Worm (Caenorhabditis elegans): ENCODE data around the gene mrt-2.

Gene mrt-2

DNA sequence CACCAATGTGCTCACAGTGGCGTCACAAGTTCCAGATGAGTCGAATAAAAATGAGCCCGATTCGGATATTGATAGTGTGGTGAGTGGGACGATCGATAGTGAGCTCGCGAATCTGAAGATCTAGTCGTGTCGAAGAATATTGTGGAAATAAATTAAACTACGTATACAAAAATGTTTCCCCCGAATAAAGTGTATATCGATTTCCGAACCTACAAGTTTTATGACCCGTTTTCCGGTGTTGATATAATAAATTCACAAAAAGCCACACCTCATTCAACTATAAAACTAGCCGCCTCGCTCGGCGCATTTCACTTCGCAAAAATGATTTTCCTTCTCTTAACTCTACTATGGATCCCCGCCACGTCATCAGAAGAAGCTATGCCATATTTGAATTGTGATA lies 46.6 kb upstream of the mrt-2 start, which contains the start of gene pqn-84:
Gene pqn-84 (plus strand): TSS at position 301 of the 400 bp plus-strand sequence.
- TF ChIP-seq ceh-16 (tag; optimal IDR thresholded peaks at IDR 0.05) (no peak), mdl-1 (tag; optimal IDR thresholded peaks at IDR 0.05) (no peak), ztf-4 (tag; optimal IDR thresholded peaks at IDR 0.05) (no peak), ceh-82 (tag; optimal IDR thresholded peaks at IDR 0.05) (no peak), nhr-25 (tag; optimal IDR thresholded peaks at IDR 0.05) (no peak), nhr-237 (tag; optimal IDR thresholded peaks at IDR 0.05) (no peak), zag-1 (tag; optimal IDR thresholded peaks at IDR 0.05) (no peak), aly-2 (tag; optimal IDR thresholded peaks at IDR 0.05) (no peak), hmg-11 (tag; optimal IDR thresholded peaks at IDR 0.05) (no peak), daf-12 (tag; optimal IDR thresholded peaks at IDR 0.05) (no peak), nhr-76 (tag; optimal IDR thresholded peaks at IDR 0.05) (no peak), nhr-23 (tag; optimal IDR thresholded peaks at IDR 0.05) (no peak)

DNA sequence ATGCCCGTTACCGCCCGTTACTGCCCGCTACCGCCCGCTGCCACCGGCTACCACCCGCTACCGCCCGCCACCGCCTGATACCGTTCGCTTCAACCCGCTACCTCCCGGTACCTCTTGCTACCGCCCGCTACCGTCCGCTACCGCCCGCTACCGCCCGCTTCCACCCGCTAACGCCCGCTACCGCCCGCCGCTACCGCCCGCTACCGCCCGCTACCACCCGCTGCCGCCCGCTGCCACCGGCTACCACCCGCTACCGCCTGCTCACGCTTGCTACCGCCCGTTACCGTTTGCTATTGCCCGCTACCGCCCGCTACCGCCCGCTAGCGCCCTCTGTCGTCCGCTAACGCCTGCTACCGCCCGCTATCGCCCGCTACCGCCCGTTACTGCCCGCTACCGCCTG lies 44.7 kb upstream of the mrt-2 start:
- TF ChIP-seq elt-3 (tag; optimal IDR thresholded peaks at IDR 0.05) (no peak), egl-27 (tag; optimal IDR thresholded peaks at IDR 0.05) (no peak), ceh-16 (tag; optimal IDR thresholded peaks at IDR 0.05) (no peak), ztf-4 (tag; optimal IDR thresholded peaks at IDR 0.05) (no peak), tbx-2 (tag; optimal IDR thresholded peaks at IDR 0.05) (no peak), nhr-12 (tag; optimal IDR thresholded peaks at IDR 0.05) (no peak), ZK546.5 (tag; optimal IDR thresholded peaks at IDR 0.05) (no peak), pqm-1 (tag; optimal IDR thresholded peaks at IDR 0.05) (no peak), skn-1 (tag; optimal IDR thresholded peaks at IDR 0.05) (no peak), nhr-76 (tag; optimal IDR thresholded peaks at IDR 0.05) (no peak), pha-4 (tag; optimal IDR thresholded peaks at IDR 0.05) (no peak), ceh-82 (tag; optimal IDR thresholded peaks at IDR 0.05) (no peak), ztf-11 (tag; optimal IDR thresholded peaks at IDR 0.05) (no peak), jun-1 (tag; optimal IDR thresholded peaks at IDR 0.05) (no peak), nhr-67 (tag; optimal IDR thresholded peaks at IDR 0.05) (no peak), sea-2 (GFP tag; optimal IDR thresholded peaks at IDR 0.05) (no peak), fos-1 (tag; optimal IDR thresholded peaks at IDR 0.05) (no peak), snpc-4 (tag; optimal IDR thresholded peaks at IDR 0.05) (no peak), lin-39 (tag; optimal IDR thresholded peaks at IDR 0.05) (no peak), R02D3.7 (tag; optimal IDR thresholded peaks at IDR 0.05) (no peak)

DNA sequence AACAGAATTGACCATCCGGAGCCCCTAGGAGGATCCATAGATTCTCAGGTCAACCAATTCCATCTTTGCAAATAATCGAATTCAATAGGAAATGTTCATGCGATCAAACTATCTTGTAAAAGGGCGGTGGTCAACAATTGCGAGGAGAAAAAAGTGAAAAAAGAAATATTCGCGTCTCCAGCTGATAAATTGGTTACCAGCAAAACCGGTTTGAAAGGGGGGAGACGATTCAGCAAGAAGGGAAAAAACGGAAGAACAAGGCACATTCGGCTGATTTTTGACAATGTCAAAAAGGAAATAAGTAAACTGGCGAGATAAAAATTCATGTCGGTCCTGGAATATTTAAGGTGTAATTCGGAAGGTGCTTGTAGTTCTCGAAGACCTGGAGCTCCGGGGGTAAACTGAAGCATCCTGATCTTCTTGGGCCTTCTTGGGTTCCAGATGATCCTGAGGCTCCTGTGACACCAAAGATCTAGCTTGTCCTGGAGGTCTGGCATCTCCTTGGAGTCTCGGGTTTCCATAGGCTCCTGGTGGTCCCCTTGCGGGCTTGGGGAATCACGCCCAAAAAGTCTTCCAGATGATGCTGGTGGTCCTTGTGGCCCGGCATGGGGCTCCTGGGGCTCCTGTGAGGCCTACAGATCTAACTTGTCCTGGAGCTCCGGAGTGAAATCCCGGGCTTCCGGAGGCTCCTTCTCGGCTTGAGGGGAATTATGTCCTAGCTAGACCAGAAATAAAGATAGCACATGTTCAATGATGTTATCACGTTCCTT lies 43.4 kb upstream of the mrt-2 start:
- no peak for TF ChIP-seq ceh-9 (tag; optimal IDR thresholded peaks at IDR 0.05)
- TF ChIP-seq elt-1 (tag; optimal IDR thresholded peaks at IDR 0.05), result no peak
- TF ChIP-seq aly-2 (tag; optimal IDR thresholded peaks at IDR 0.05), result no peak
- no peak for TF ChIP-seq mdl-1 (tag; optimal IDR thresholded peaks at IDR 0.05)
- TF ChIP-seq nhr-237 (tag; optimal IDR thresholded peaks at IDR 0.05), result no peak
- TF ChIP-seq mml-1 (tag; optimal IDR thresholded peaks at IDR 0.05), result no peak
- no peak for TF ChIP-seq ztf-11 (tag; optimal IDR thresholded peaks at IDR 0.05)
- no peak for TF ChIP-seq lsy-12 (tag; optimal IDR thresholded peaks at IDR 0.05)

DNA sequence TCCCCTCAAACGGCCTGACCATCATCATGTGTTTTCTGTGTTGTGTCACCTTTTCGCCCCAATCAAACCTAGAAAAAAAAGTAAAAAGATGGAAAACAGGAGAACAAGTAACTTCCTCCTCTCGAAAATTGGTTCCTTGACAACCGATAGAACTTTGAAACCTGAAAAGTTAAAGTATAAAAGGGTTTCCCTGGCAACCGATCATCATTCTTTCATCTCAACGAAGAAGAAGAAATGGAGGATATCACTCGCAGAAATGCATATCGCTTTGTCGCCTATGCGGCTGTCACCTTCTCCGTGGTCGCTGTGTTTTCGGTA lies 42.8 kb upstream of the mrt-2 start, which contains the start of gene col-95:
Gene col-95 (plus strand): TSS at position 219 of the 318 bp plus-strand sequence.
- TF ChIP-seq nfya-1 (tag; optimal IDR thresholded peaks at IDR 0.05; ENCODE audit: insufficient read depth), result no peak
- TF ChIP-seq nhr-77 (tag; optimal IDR thresholded peaks at IDR 0.05), result no peak
- TF ChIP-seq ZK546.5 (tag; optimal IDR thresholded peaks at IDR 0.05), result no peak
- no peak for TF ChIP-seq R02D3.7 (tag; optimal IDR thresholded peaks at IDR 0.05)
- no peak for TF ChIP-seq ceh-28 (tag; optimal IDR thresholded peaks at IDR 0.05)
- no peak for TF ChIP-seq tbx-2 (tag; optimal IDR thresholded peaks at IDR 0.05)
- TF ChIP-seq lsy-12 (tag; optimal IDR thresholded peaks at IDR 0.05), result no peak

DNA sequence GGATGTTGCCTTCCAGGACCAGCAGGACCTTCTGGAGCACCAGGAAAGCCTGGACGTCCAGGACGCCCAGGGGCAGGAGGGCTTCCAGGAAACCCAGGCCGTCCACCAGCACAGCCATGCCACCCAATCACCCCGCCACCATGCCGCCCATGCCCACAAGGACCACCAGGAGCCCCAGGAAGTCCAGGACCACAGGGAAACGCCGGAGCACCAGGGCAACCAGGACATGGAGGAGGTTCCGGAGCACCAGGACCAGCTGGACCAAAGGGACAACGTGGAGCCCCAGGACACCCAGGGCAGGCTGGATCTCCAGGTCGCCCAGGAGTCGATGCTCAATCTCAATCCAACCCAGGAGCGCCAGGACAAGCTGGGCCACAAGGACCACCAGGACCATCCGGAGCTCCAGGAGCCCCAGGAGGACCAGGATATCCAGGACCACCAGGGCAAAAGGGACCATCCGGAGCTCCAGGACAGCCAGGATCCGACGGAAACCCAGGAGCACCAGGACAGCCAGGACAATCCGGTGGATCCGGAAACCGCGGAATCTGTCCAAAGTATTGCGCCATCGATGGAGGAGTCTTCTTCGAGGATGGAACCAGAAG lies 42.1 kb upstream of the mrt-2 start:
- no peak for TF ChIP-seq nhr-237 (tag; optimal IDR thresholded peaks at IDR 0.05)
- TF ChIP-seq fkh-10 (GFP tag; optimal IDR thresholded peaks at IDR 0.05), result no peak
- no peak for TF ChIP-seq pha-4 (tag; optimal IDR thresholded peaks at IDR 0.05)
- TF ChIP-seq ceh-16 (tag; optimal IDR thresholded peaks at IDR 0.05), result no peak
- no peak for TF ChIP-seq nhr-43 (tag; optimal IDR thresholded peaks at IDR 0.05; ENCODE audit: poor library complexity, severe bottlenecking)
- no peak for TF ChIP-seq ceh-28 (tag; optimal IDR thresholded peaks at IDR 0.05)
- no peak for TF ChIP-seq lsy-12 (tag; optimal IDR thresholded peaks at IDR 0.05)
- no peak for TF ChIP-seq skn-1 (tag; optimal IDR thresholded peaks at IDR 0.05)
- no peak for TF ChIP-seq elt-3 (tag; optimal IDR thresholded peaks at IDR 0.05)
- no peak for TF ChIP-seq eor-1 (tag; optimal IDR thresholded peaks at IDR 0.05)
- no peak for TF ChIP-seq elt-2 (tag; optimal IDR thresholded peaks at IDR 0.05)
- no peak for TF ChIP-seq ztf-4 (tag; optimal IDR thresholded peaks at IDR 0.05)
- TF ChIP-seq nhr-11 (tag; optimal IDR thresholded peaks at IDR 0.05), result no peak
- no peak for TF ChIP-seq aly-2 (tag; optimal IDR thresholded peaks at IDR 0.05)
